Worm (Caenorhabditis elegans) whole organism, L1 larva: ENCODE measurements around the gene srbc-7.

Source experiments
- C04F5.9 ChIP-seq: sonication (generic microtip); optimal IDR thresholded peaks from 2 replicates; lab custom pipeline; 2016; ENCODE audit warnings: missing genetic modification characterization, missing compliant biosample characterization
- C16A3.4 ChIP-seq: fragments of 150-350 bp; optimal IDR thresholded peaks from 2 replicates; lab custom pipeline; 2014; ENCODE audit warnings: missing biosample characterization, missing genetic modification characterization
- F16B12.6 ChIP-seq: fragments of 150-350 bp; optimal IDR thresholded peaks from 2 replicates; lab custom pipeline; 2014; ENCODE audit warnings: missing biosample characterization, missing genetic modification characterization
- aha-1 ChIP-seq: fragments of 150-350 bp; optimal IDR thresholded peaks from 2 replicates; lab custom pipeline; 2014; ENCODE audit warnings: missing biosample characterization, missing genetic modification characterization
- alr-1 ChIP-seq: fragments of 200-800 bp; sonication (Bioruptor generic); optimal IDR thresholded peaks from 2 replicates; lab custom pipeline; 2018; ENCODE audit warnings: borderline replicate concordance, mild to moderate bottlenecking, missing genetic modification characterization, missing compliant biosample characterization
- blmp-1 ChIP-seq: fragments of 150-350 bp; optimal IDR thresholded peaks from 2 replicates; lab custom pipeline; 2014; ENCODE audit warnings: missing biosample characterization, missing genetic modification characterization
- ceh-8 ChIP-seq: fragments of 200-800 bp; sonication (Bioruptor generic); optimal IDR thresholded peaks from 2 replicates; lab custom pipeline; 2018; ENCODE audit warnings: mild to moderate bottlenecking, missing genetic modification characterization, moderate library complexity, missing compliant biosample characterization
- ces-1 ChIP-seq: fragments of 150-350 bp; optimal IDR thresholded peaks from 2 replicates; lab custom pipeline; 2014; ENCODE audit warnings: missing biosample characterization, missing genetic modification reagents, missing genetic modification characterization
- dpl-1 ChIP-seq, 3 experiments: fragments of 150-350 bp in 2 of 3; sonication (generic microtip) in 1 of 3; optimal IDR thresholded peaks; 2 replicates each; lab custom pipeline; 2014 to 2017; ENCODE audit warnings: missing biosample characterization in 3 of 3, missing genetic modification characterization in 3 of 3, missing genetic modification reagents in 3 of 3
- efl-1 ChIP-seq, 4 experiments: fragments of 150-350 bp; optimal IDR thresholded peaks in 3 of 4; peaks in 1 of 4; 1 replicate in 1 of 4; 2 replicates in 3 of 4; lab custom pipeline; 2014; ENCODE audit warnings: missing biosample characterization in 2 of 4, missing genetic modification characterization in 2 of 4, missing genetic modification reagents in 2 of 4
- egl-13 ChIP-seq: sonication (generic microtip); optimal IDR thresholded peaks from 2 replicates; lab custom pipeline; 2016; ENCODE audit warnings: missing genotype, missing genetic modification reagents, missing genetic modification characterization, missing compliant biosample characterization
- elt-3 ChIP-seq, 6 experiments: fragments of 150-350 bp in 1 of 6; sonication (generic microtip); optimal IDR thresholded peaks; 2 replicates each; lab custom pipeline; 2017 to 2018; ENCODE audit warnings: missing biosample characterization in 6 of 6, missing genetic modification characterization in 6 of 6, inconsistent platforms in 1 of 6
- fkh-8 ChIP-seq: sonication (generic microtip); optimal IDR thresholded peaks from 2 replicates; lab custom pipeline; 2016; ENCODE audit warnings: mild to moderate bottlenecking, missing genetic modification characterization, missing compliant biosample characterization
- fos-1 ChIP-seq: fragments of 150-350 bp; optimal IDR thresholded peaks from 2 replicates; lab custom pipeline; 2014; ENCODE audit warnings: missing biosample characterization, missing genetic modification characterization
- hlh-4 ChIP-seq: sonication (generic microtip); optimal IDR thresholded peaks from 2 replicates; lab custom pipeline; 2016; ENCODE audit warnings: mild to moderate bottlenecking, missing genetic modification characterization, missing compliant biosample characterization
- isw-1 ChIP-seq: fragments of 200-800 bp; sonication (Bioruptor generic); IDR thresholded peaks from 2 replicates; pipeline ENCODE4 v1.3.6; 2022; ENCODE audit warnings: missing genetic modification characterization, missing compliant biosample characterization
- lin-15B ChIP-seq: fragments of 150-350 bp; sonication (generic microtip); optimal IDR thresholded peaks from 3 replicates; lab custom pipeline; 2014; ENCODE audit warnings: missing biosample characterization, missing genetic modification characterization
- lin-35 ChIP-seq, 2 experiments: fragments of 150-350 bp; optimal IDR thresholded peaks; 2 replicates each; lab custom pipeline; 2014; ENCODE audit warnings: missing biosample characterization in 2 of 2, missing genetic modification characterization in 2 of 2, missing genetic modification reagents in 2 of 2
- mdl-1 ChIP-seq, 2 experiments: fragments of 150-350 bp; optimal IDR thresholded peaks; 2 replicates each; lab custom pipeline; 2014 to 2017; ENCODE audit warnings: missing biosample characterization in 2 of 2, missing genetic modification characterization in 2 of 2, inconsistent platforms in 1 of 2
- nhr-11 ChIP-seq: fragments of 150-350 bp; optimal IDR thresholded peaks from 2 replicates; lab custom pipeline; 2014; ENCODE audit warnings: missing biosample characterization, missing genetic modification characterization
- nhr-77 ChIP-seq: fragments of 150-350 bp; optimal IDR thresholded peaks from 2 replicates; lab custom pipeline; 2014; ENCODE audit warnings: missing biosample characterization, missing genetic modification characterization
- nhr-85 ChIP-seq: sonication (generic microtip); peaks from one replicate; lab custom pipeline; 2016; ENCODE audit warnings: missing genetic modification characterization, inconsistent platforms, missing compliant biosample characterization
- nhr-90 ChIP-seq: sonication (generic microtip); optimal IDR thresholded peaks from 2 replicates; lab custom pipeline; 2016; ENCODE audit warnings: mild to moderate bottlenecking, missing genetic modification characterization, missing compliant biosample characterization; ENCODE audit not compliant: poor library complexity
- rnt-1 ChIP-seq: sonication (generic microtip); optimal IDR thresholded peaks from 2 replicates; lab custom pipeline; 2016; ENCODE audit warnings: mild to moderate bottlenecking, missing genetic modification characterization, moderate library complexity, missing compliant biosample characterization
- tlp-1 ChIP-seq: fragments of 150-350 bp; optimal IDR thresholded peaks from 2 replicates; lab custom pipeline; 2014; ENCODE audit warnings: missing biosample characterization, missing genetic modification characterization
- unc-62 ChIP-seq: fragments of 150-350 bp; optimal IDR thresholded peaks from 2 replicates; lab custom pipeline; 2014; ENCODE audit warnings: missing biosample characterization, missing genetic modification reagents, missing genetic modification characterization
- unc-98 ChIP-seq: fragments of 200-800 bp; sonication (Bioruptor generic); IDR thresholded peaks from 2 replicates; pipeline ENCODE4 v1.3.6; 2022; ENCODE audit warnings: missing genetic modification characterization, missing compliant biosample characterization
- vab-15 ChIP-seq: sonication (generic microtip); optimal IDR thresholded peaks from 2 replicates; lab custom pipeline; 2017; ENCODE audit warnings: missing genotype, mild to moderate bottlenecking, missing genetic modification characterization, missing compliant biosample characterization
- zip-4 ChIP-seq: fragments of 200-800 bp; sonication (Bioruptor generic); optimal IDR thresholded peaks from 2 replicates; lab custom pipeline; 2018; ENCODE audit warnings: mild to moderate bottlenecking, missing genetic modification characterization, moderate library complexity, missing compliant biosample characterization
- ztf-4 ChIP-seq: fragments of 150-350 bp; optimal IDR thresholded peaks from 2 replicates; lab custom pipeline; 2014; ENCODE audit warnings: missing biosample characterization, missing genetic modification characterization

srbc-7 gene

ce11 chrV:7492924-7493323, 5.5 kb upstream of the srbc-7 start, which contains the start of gene srbc-10:
Gene srbc-10, minus strand, starts transcription at chrV:7493024.
- TF ChIP-seq efl-1 (optimal IDR thresholded peaks at IDR 0.05; lab: Kevin White, UChicago) = no peak
- TF ChIP-seq efl-1 (GFP tag; optimal IDR thresholded peaks at IDR 0.05 in 1 of 2; lab: Kevin White, UChicago) = peak in 1 of 2 experiments; percentile 55
- TF ChIP-seq ces-1 (GFP tag; lab: Kevin White, UChicago) = no peak

ce11 chrV:7490340-7490739, 2.9 kb upstream of the srbc-7 start, which contains the start of gene srbc-9:
Gene srbc-9, minus strand, starts transcription at chrV:7490440.
- TF ChIP-seq nhr-90 (tag; lab: Kevin White, UChicago) = no peak
- no peak for TF ChIP-seq vab-15 (tag; lab: Kevin White, UChicago)
- TF ChIP-seq ces-1 (GFP tag; lab: Kevin White, UChicago) = no peak
- no peak for TF ChIP-seq lin-35 (GFP tag; optimal IDR thresholded peaks at IDR 0.05; lab: Kevin White, UChicago)
- TF ChIP-seq rnt-1 (tag; lab: Kevin White, UChicago) = no peak
- no peak for TF ChIP-seq isw-1
- no peak for TF ChIP-seq F16B12.6 (tag; lab: Kevin White, UChicago)

DNA sequence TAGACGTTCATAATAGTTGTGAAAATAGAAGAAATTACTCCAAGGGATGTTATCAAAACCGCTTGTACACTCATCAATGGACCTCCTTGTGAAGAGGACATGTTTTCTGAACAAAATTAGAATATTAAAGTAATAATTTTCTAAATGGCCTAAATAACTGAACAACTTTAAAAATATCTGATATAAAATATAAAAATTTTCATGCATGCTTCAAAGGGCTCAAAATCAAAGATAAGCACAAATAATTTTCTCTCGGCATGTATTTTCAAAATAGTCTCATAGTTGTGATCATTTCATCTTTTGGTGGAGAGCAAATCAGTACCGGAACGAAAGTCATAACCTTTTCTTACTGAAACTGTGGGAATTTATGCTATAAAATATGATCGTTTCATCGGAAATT, 2.4 kb downstream of the srbc-7 start, which contains the start of gene srbc-8:
srbc-8 (minus strand) TSS at position 101 of the 400 bp plus-strand sequence.
- TF ChIP-seq efl-1 (optimal IDR thresholded peaks at IDR 0.05; lab: Kevin White, UChicago) (no peak), efl-1 (GFP tag; optimal IDR thresholded peaks at IDR 0.05 in 1 of 2; lab: Kevin White, UChicago) (peak in 1 of 2 experiments; percentile 22), egl-13 (tag; lab: Kevin White, UChicago) (no peak)

- no peak for TF ChIP-seq efl-1 (optimal IDR thresholded peaks at IDR 0.05; lab: Kevin White, UChicago)
- TF ChIP-seq efl-1 (GFP tag; optimal IDR thresholded peaks at IDR 0.05 in 1 of 2; lab: Kevin White, UChicago) = peak in 1 of 2 experiments; percentile 57
- no peak for TF ChIP-seq lin-15B
- no peak for TF ChIP-seq tlp-1 (tag; lab: Kevin White, UChicago)
- TF ChIP-seq, all 84 proteins: peak for 1
Measured at ce11 chrV:7480949-7481348, 6.5 kb downstream of the srbc-7 start, which contains the start of gene C18B10.6. Gene C18B10.6, minus strand, starts transcription at chrV:7481049.

- TF ChIP-seq tlp-1 (tag; lab: Kevin White, UChicago) (no peak), zip-4 (GFP tag; lab: Kevin White, UChicago) (no peak), aha-1 (tag; lab: Kevin White, UChicago) (no peak), nhr-85 (no peak), C04F5.9 (tag; lab: Kevin White, UChicago) (no peak), ztf-4 (tag; lab: Kevin White, UChicago) (no peak), unc-98 (GFP tag; lab: Robert Waterston, UW) (no peak), egl-13 (tag; lab: Kevin White, UChicago) (no peak), rnt-1 (tag; lab: Kevin White, UChicago) (no peak), unc-62 (GFP tag; lab: Kevin White, UChicago) (no peak), dpl-1 (GFP tag; optimal IDR thresholded peaks at IDR 0.05; lab: Kevin White, UChicago) (no peak), nhr-77 (no peak), elt-3 (tag; optimal IDR thresholded peaks at IDR 0.05; lab: Kevin White, UChicago) (no peak), nhr-11 (tag; lab: Kevin White, UChicago) (no peak), blmp-1 (tag; lab: Kevin White, UChicago) (no peak), fos-1 (tag; lab: Kevin White, UChicago) (no peak), hlh-4 (tag; lab: Kevin White, UChicago) (no peak), mdl-1 (tag; optimal IDR thresholded peaks at IDR 0.05; lab: Kevin White, UChicago) (no peak), C16A3.4 (tag; lab: Kevin White, UChicago) (no peak)
Measured at ce11 chrV:7478404-7478803, 9.0 kb downstream of the srbc-7 start, which contains the start of gene str-190. Gene str-190, minus strand, starts transcription at chrV:7478504.

DNA sequence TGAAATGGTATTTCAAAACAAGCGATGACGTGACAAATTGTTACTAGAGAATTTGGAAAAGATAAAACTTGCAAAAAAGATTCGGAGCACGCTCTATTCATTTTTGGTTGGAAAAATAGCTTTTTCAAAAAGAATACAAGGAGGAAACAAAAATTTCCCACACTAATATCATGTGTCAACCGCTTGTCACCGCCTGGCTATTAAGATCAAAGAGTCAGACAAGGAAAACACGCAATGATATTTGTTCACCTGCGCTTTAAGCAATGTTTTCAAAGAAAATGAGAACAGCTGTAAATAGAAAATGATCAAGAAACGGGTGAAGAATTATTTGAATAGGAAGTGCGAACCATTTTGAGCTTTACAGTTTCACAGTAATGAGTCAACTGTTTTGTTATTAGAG, 10.7 kb downstream of the srbc-7 start, which contains the start of gene srh-125:
srh-125 (minus strand) TSS at position 101 of the 400 bp plus-strand sequence.
- no peak for TF ChIP-seq egl-13 (tag; lab: Kevin White, UChicago)
- peak; percentile 63 for TF ChIP-seq hlh-4 (tag; lab: Kevin White, UChicago)
- no peak for TF ChIP-seq alr-1
- no peak for TF ChIP-seq blmp-1 (tag; lab: Kevin White, UChicago)
- peak; percentile 15 for TF ChIP-seq fkh-8 (tag; lab: Kevin White, UChicago)
- TF ChIP-seq ceh-8 (GFP tag; lab: Kevin White, UChicago) = no peak
